Worm (Caenorhabditis elegans) whole organism, L2 larva: ENCODE results near the gene M05D6.2.

Experiments used
- C34F6.9 ChIP-seq: fragments of 150-350 bp; optimal IDR thresholded peaks from 2 replicates; lab custom pipeline; 2014; ENCODE audit warnings: missing biosample characterization, missing genetic modification characterization
- Y55F3AM.14 ChIP-seq: fragments of 200-800 bp; sonication (Bioruptor generic); optimal IDR thresholded peaks from 2 replicates; lab custom pipeline; 2018; ENCODE audit warnings: mild to moderate bottlenecking, missing genetic modification characterization, missing compliant biosample characterization
- ZK546.5 ChIP-seq: sonication (generic microtip); optimal IDR thresholded peaks from 2 replicates; lab custom pipeline; 2017; ENCODE audit warnings: missing biosample characterization, missing genetic modification characterization
- ama-1 ChIP-seq: fragments of 150-350 bp; optimal IDR thresholded peaks from 2 replicates; lab custom pipeline; 2018; ENCODE audit warnings: inconsistent platforms
- blmp-1 ChIP-seq: sonication (generic microtip); optimal IDR thresholded peaks from 2 replicates; lab custom pipeline; 2017; ENCODE audit warnings: missing genetic modification characterization, mild to moderate bottlenecking, missing compliant biosample characterization, antibody characterized with exemption, moderate library complexity; ENCODE audit not compliant: insufficient read depth
- ceh-16 ChIP-seq: fragments of 150-350 bp; optimal IDR thresholded peaks from 2 replicates; lab custom pipeline; 2014; ENCODE audit warnings: missing biosample characterization, missing genetic modification characterization
- egl-27 ChIP-seq: sonication (generic microtip); optimal IDR thresholded peaks from 3 replicates; lab custom pipeline; 2017; ENCODE audit warnings: missing biosample characterization, missing genetic modification reagents, missing genetic modification characterization
- elt-1 ChIP-seq: fragments of 150-350 bp; optimal IDR thresholded peaks from 2 replicates; lab custom pipeline; 2014; ENCODE audit warnings: missing biosample characterization, missing genetic modification characterization
- elt-3 ChIP-seq: sonication (generic microtip); optimal IDR thresholded peaks from 2 replicates; lab custom pipeline; 2017; ENCODE audit warnings: missing biosample characterization, missing genetic modification characterization
- fos-1 ChIP-seq: fragments of 150-350 bp; optimal IDR thresholded peaks from 2 replicates; lab custom pipeline; 2014; ENCODE audit warnings: missing biosample characterization, missing genetic modification characterization
- lin-39 ChIP-seq: fragments of 150-350 bp; optimal IDR thresholded peaks from 2 replicates; lab custom pipeline; 2014; ENCODE audit warnings: missing biosample characterization, missing genetic modification reagents, missing genetic modification characterization
- mab-5 ChIP-seq: fragments of 150-350 bp; optimal IDR thresholded peaks from 2 replicates; lab custom pipeline; 2014; ENCODE audit warnings: missing biosample characterization, missing genetic modification characterization
- mbf-1 ChIP-seq: sonication (generic microtip); optimal IDR thresholded peaks from 2 replicates; lab custom pipeline; 2017; ENCODE audit warnings: missing biosample characterization, missing genetic modification characterization
- mdl-1 ChIP-seq, 2 experiments: fragments of 150-350 bp in 1 of 2; sonication (generic microtip) in 1 of 2; optimal IDR thresholded peaks; 2 replicates each; lab custom pipeline; 2017; ENCODE audit warnings: missing biosample characterization in 2 of 2, missing genetic modification characterization in 2 of 2
- nhr-10 ChIP-seq: sonication (generic microtip); optimal IDR thresholded peaks from 2 replicates; lab custom pipeline; 2017; ENCODE audit warnings: missing biosample characterization, missing genetic modification characterization
- nhr-11 ChIP-seq: fragments of 150-350 bp; optimal IDR thresholded peaks from 2 replicates; lab custom pipeline; 2014; ENCODE audit warnings: missing biosample characterization, missing genetic modification characterization
- nhr-129 ChIP-seq: fragments of 150-350 bp; optimal IDR thresholded peaks from 2 replicates; lab custom pipeline; 2014; ENCODE audit warnings: missing biosample characterization, missing genetic modification characterization
- nhr-21 ChIP-seq: fragments of 150-350 bp; optimal IDR thresholded peaks from 2 replicates; lab custom pipeline; 2014; ENCODE audit warnings: missing biosample characterization, missing genetic modification characterization
- nhr-23 ChIP-seq: fragments of 150-350 bp; optimal IDR thresholded peaks from 2 replicates; lab custom pipeline; 2014; ENCODE audit warnings: missing biosample characterization, missing genetic modification reagents, missing genetic modification characterization
- nhr-237 ChIP-seq: fragments of 150-350 bp; optimal IDR thresholded peaks from 2 replicates; lab custom pipeline; 2014; ENCODE audit warnings: missing biosample characterization, missing genetic modification characterization
- nhr-25 ChIP-seq: fragments of 150-350 bp; sonication (generic microtip); optimal IDR thresholded peaks from 3 replicates; lab custom pipeline; 2014; ENCODE audit warnings: missing biosample characterization, missing genetic modification characterization
- nhr-6 ChIP-seq: fragments of 150-350 bp; optimal IDR thresholded peaks from 2 replicates; lab custom pipeline; 2014; ENCODE audit warnings: missing biosample characterization, missing genetic modification characterization
- sem-4 ChIP-seq: fragments of 150-350 bp; optimal IDR thresholded peaks from 2 replicates; lab custom pipeline; 2014; ENCODE audit warnings: missing biosample characterization, missing genetic modification reagents, missing genetic modification characterization
- sma-3 ChIP-seq: sonication (generic microtip); optimal IDR thresholded peaks from 2 replicates; lab custom pipeline; 2016; ENCODE audit warnings: missing genetic modification reagents, missing genetic modification characterization, missing compliant biosample characterization
- sma-9 ChIP-seq, 2 experiments: fragments of 150-350 bp in 1 of 2; sonication (generic microtip) in 1 of 2; optimal IDR thresholded peaks; 2 replicates each; lab custom pipeline; 2014 to 2016; ENCODE audit warnings: missing genetic modification characterization in 2 of 2, mild to moderate bottlenecking in 1 of 2, missing biosample characterization in 1 of 2, missing compliant biosample characterization in 1 of 2, missing genetic modification reagents in 1 of 2, moderate library complexity in 1 of 2
- unc-55 ChIP-seq: fragments of 150-350 bp; sonication (generic microtip); optimal IDR thresholded peaks from 3 replicates; lab custom pipeline; 2014; ENCODE audit warnings: missing biosample characterization, missing genetic modification reagents, missing genetic modification characterization
- ztf-11 ChIP-seq: sonication (generic microtip); optimal IDR thresholded peaks from 2 replicates; lab custom pipeline; 2017; ENCODE audit warnings: missing biosample characterization, missing genetic modification characterization
- ztf-4 ChIP-seq: fragments of 150-350 bp; optimal IDR thresholded peaks from 2 replicates; lab custom pipeline; 2014; ENCODE audit warnings: missing biosample characterization, missing genetic modification characterization

Gene M05D6.2

ce11 chrII:8428947-8429919, 38.7 kb upstream of the M05D6.2 start (continued):
- TF ChIP-seq nhr-23 (tag; lab: Kevin White, UChicago), result no peak
- no peak for TF ChIP-seq mab-5 (tag; lab: Kevin White, UChicago)
- TF ChIP-seq ZK546.5, result no peak
- TF ChIP-seq fos-1 (tag; lab: Kevin White, UChicago), result no peak
- TF ChIP-seq elt-3 (tag; lab: Kevin White, UChicago), result no peak
- TF ChIP-seq elt-1 (tag; lab: Kevin White, UChicago), result no peak
- no peak for TF ChIP-seq nhr-10
- TF ChIP-seq sma-3 (GFP tag; lab: Kevin White, UChicago), result peak; percentile 1
- no peak for TF ChIP-seq nhr-11 (tag; lab: Kevin White, UChicago)
- no peak for TF ChIP-seq sem-4 (tag; lab: Kevin White, UChicago)
- no peak for TF ChIP-seq ceh-16 (tag; lab: Kevin White, UChicago)

DNA sequence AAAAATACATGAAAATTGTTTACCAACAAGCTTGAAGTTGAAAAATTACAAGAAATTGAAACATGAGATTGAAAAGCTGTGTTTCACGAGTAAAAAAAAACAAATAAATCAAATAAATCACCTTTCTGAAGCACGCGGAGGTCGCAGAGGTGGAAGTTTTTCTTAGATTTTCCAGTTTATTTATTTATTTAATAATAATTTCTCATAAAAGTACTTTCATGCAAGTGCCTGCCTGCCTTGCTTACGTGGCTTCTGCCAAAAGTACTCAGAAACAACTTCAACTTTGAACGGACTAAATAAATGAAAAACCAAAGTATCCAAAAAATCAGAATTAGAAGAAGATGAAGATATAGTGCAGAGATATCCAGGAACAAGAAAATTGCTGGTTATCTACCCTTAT, 36.0 kb upstream of the M05D6.2 start, which contains the start of gene acp-2:
Gene acp-2 (minus strand): TSS at position 101 of the 400 bp plus-strand sequence.
- TF ChIP-seq nhr-10 (no peak), sma-9 (GFP tag; optimal IDR thresholded peaks at IDR 0.05; lab: Kevin White, UChicago) (no peak), sma-9 (tag; optimal IDR thresholded peaks at IDR 0.05; lab: Kevin White, UChicago) (no peak), nhr-129 (tag; lab: Kevin White, UChicago) (no peak)
- TF ChIP-seq, all 48 proteins: peak for 0

- TF ChIP-seq nhr-21 (no peak), ama-1 (lab: Kevin White, UChicago) (no peak), mab-5 (tag; lab: Kevin White, UChicago) (no peak), egl-27 (tag; lab: Kevin White, UChicago) (no peak), unc-55 (GFP tag; lab: Kevin White, UChicago) (no peak)
- TF ChIP-seq, all 48 proteins: peak for 0
Measured at ce11 chrII:8435005-8435404, 32.9 kb upstream of the M05D6.2 start, which contains the start of gene acp-4. TSS of gene acp-4 (minus strand) at chrII:8435105.

ce11 chrII:8437035-8437434, 30.9 kb upstream of the M05D6.2 start, which contains the start of gene acp-3:
TSS of gene acp-3 (minus strand) at chrII:8437135.
- TF ChIP-seq nhr-10 (no peak), elt-3 (tag; lab: Kevin White, UChicago) (no peak), blmp-1 (no peak), elt-1 (tag; lab: Kevin White, UChicago) (no peak), Y55F3AM.14 (GFP tag; lab: Kevin White, UChicago) (no peak), ztf-11 (no peak), nhr-129 (tag; lab: Kevin White, UChicago) (no peak), sem-4 (tag; lab: Kevin White, UChicago) (no peak), nhr-21 (no peak), ztf-4 (no peak), nhr-23 (tag; lab: Kevin White, UChicago) (no peak), nhr-237 (no peak)

DNA sequence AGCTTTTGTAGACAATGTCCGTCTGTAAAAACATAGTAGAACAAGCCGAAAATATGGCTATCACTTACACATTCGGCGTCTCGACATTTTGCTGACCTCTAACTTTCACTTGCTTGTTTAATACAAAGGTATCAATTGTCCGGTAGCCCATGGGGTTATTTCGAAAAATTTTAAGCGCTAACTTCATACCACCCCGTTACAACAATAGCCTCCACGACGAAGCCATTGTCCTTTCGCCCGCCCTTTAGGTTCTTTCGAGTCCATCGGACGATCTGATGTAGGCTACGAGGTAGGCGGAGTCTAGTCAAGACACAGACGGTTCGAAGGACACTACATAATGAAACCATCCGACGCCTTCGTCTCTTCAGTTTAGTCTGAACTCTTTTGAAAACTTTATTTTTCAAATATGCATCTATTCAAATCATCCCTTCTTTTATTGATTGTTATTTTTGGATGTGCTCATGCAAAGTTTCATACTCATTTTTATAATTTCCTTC, 29.1 kb upstream of the M05D6.2 start, which contains the start of gene lips-10:
Gene lips-10 (plus strand): TSS at position 378 of the 497 bp plus-strand sequence.
- TF ChIP-seq elt-3 (tag; lab: Kevin White, UChicago), result no peak
- no peak for TF ChIP-seq C34F6.9 (tag; lab: Kevin White, UChicago)
- no peak for TF ChIP-seq fos-1 (tag; lab: Kevin White, UChicago)
- TF ChIP-seq nhr-129 (tag; lab: Kevin White, UChicago), result no peak
- TF ChIP-seq nhr-25 (tag; lab: Kevin White, UChicago), result peak; percentile 46
- TF ChIP-seq blmp-1, result peak; percentile 82
- no peak for TF ChIP-seq nhr-11 (tag; lab: Kevin White, UChicago)
- TF ChIP-seq sma-3 (GFP tag; lab: Kevin White, UChicago), result no peak
- no peak for TF ChIP-seq nhr-6 (tag; lab: Kevin White, UChicago)
- no peak for TF ChIP-seq lin-39 (tag; lab: Kevin White, UChicago)
- TF ChIP-seq mdl-1 (tag; optimal IDR thresholded peaks at IDR 0.05; lab: Kevin White, UChicago), result no peak
- TF ChIP-seq mbf-1 (tag; lab: Kevin White, UChicago), result no peak
- no peak for TF ChIP-seq unc-55 (GFP tag; lab: Kevin White, UChicago)
